Fruit fly (Drosophila melanogaster) whole organism, embryonic: ENCODE measurements around the gene mRpL10.

Experiments
- BtbVII ChIP-seq: fragments of 200-800 bp; sonication (Bioruptor generic); optimal IDR thresholded peaks from 3 replicates; lab custom pipeline; 2017; ENCODE audit warnings: missing biosample characterization, mild to moderate bottlenecking, missing genetic modification characterization
- CG10274 ChIP-seq: fragments of 200-800 bp; sonication (Bioruptor generic); optimal IDR thresholded peaks from 3 replicates; lab custom pipeline; 2017; ENCODE audit warnings: missing biosample characterization, mild to moderate bottlenecking, missing genetic modification characterization
- CG12104 ChIP-seq: fragments of 200-800 bp; sonication (Bioruptor generic); optimal IDR thresholded peaks from 3 replicates; lab custom pipeline; 2016; ENCODE audit warnings: missing biosample characterization, missing genetic modification characterization
- CG12769 ChIP-seq: fragments of 200-800 bp; sonication (Bioruptor generic); optimal IDR thresholded peaks from 2 replicates; lab custom pipeline; 2019; ENCODE audit warnings: missing biosample characterization, mild to moderate bottlenecking, missing genetic modification characterization, moderate library complexity
- CG12942 ChIP-seq: fragments of 200-800 bp; sonication (Bioruptor generic); optimal IDR thresholded peaks from 3 replicates; lab custom pipeline; 2016; ENCODE audit warnings: missing biosample characterization, missing genetic modification characterization
- CG13624 ChIP-seq: fragments of 200-800 bp; sonication (Bioruptor generic); optimal IDR thresholded peaks from 2 replicates; lab custom pipeline; 2016; ENCODE audit warnings: missing biosample characterization, missing genetic modification characterization
- CG13894 ChIP-seq: fragments of 200-800 bp; sonication (Bioruptor generic); optimal IDR thresholded peaks from 3 replicates; lab custom pipeline; 2018; ENCODE audit warnings: missing biosample characterization, mild to moderate bottlenecking, missing genetic modification characterization, moderate library complexity
- CG15479 ChIP-seq: fragments of 200-800 bp; sonication (Bioruptor generic); optimal IDR thresholded peaks from 3 replicates; lab custom pipeline; 2019; ENCODE audit warnings: missing biosample characterization, mild to moderate bottlenecking, missing genetic modification characterization, moderate library complexity
- CG15514 ChIP-seq: fragments of 200-800 bp; sonication (Bioruptor generic); optimal IDR thresholded peaks from 3 replicates; lab custom pipeline; 2017; ENCODE audit warnings: missing biosample characterization, missing genetic modification characterization, mild to moderate bottlenecking, moderate library complexity, missing genetic modification reagents
- CG18599 ChIP-seq: fragments of 200-800 bp; sonication (Bioruptor generic); optimal IDR thresholded peaks from 3 replicates; lab custom pipeline; 2017; ENCODE audit warnings: missing biosample characterization, missing genetic modification characterization, mild to moderate bottlenecking, moderate library complexity, missing genetic modification reagents
- CG18619 ChIP-seq: fragments of 200-800 bp; sonication (Bioruptor generic); optimal IDR thresholded peaks from 3 replicates; lab custom pipeline; 2017; ENCODE audit warnings: missing biosample characterization, mild to moderate bottlenecking, missing genetic modification characterization
- CG2712 ChIP-seq: fragments of 200-800 bp; optimal IDR thresholded peaks from 3 replicates; lab custom pipeline; 2019; ENCODE audit warnings: missing biosample characterization, mild to moderate bottlenecking, missing genetic modification characterization, moderate library complexity
- CG31224 ChIP-seq: fragments of 200-800 bp; sonication (Bioruptor generic); IDR thresholded peaks from 2 replicates; pipeline ENCODE4 v1.3.6; 2022; ENCODE audit warnings: missing biosample characterization, missing genetic modification characterization
- CG42726 ChIP-seq: fragments of 200-800 bp; sonication (Bioruptor generic); IDR thresholded peaks from 2 replicates; pipeline ENCODE4 v1.3.6; 2022; ENCODE audit warnings: missing biosample characterization, missing genetic modification characterization; ENCODE audit not compliant: partially characterized antibody
- CG4424 ChIP-seq: fragments of 200-800 bp; sonication (Bioruptor generic); optimal IDR thresholded peaks from 3 replicates; lab custom pipeline; 2016; ENCODE audit warnings: missing biosample characterization, missing genetic modification characterization
- CG6683 ChIP-seq: fragments of 200-800 bp; sonication (Bioruptor generic); optimal IDR thresholded peaks from 2 replicates; lab custom pipeline; 2017; ENCODE audit warnings: missing biosample characterization, mild to moderate bottlenecking, missing genetic modification characterization, missing genetic modification reagents
- CG6854 ChIP-seq: fragments of 200-800 bp; sonication (Bioruptor generic); optimal IDR thresholded peaks from 3 replicates; lab custom pipeline; 2017; ENCODE audit warnings: missing biosample characterization, mild to moderate bottlenecking, missing genetic modification characterization
- CG7987 ChIP-seq: fragments of 200-800 bp; sonication (Bioruptor generic); optimal IDR thresholded peaks from 2 replicates; lab custom pipeline; 2018; ENCODE audit warnings: missing biosample characterization, mild to moderate bottlenecking, missing genetic modification characterization, moderate library complexity
- CG8924 ChIP-seq: fragments of 200-800 bp; optimal IDR thresholded peaks from 3 replicates; lab custom pipeline; 2019; ENCODE audit warnings: missing biosample characterization, mild to moderate bottlenecking, missing genetic modification characterization, moderate library complexity
- CTCF ChIP-seq: fragments of 200-800 bp; sonication (Bioruptor generic); optimal IDR thresholded peaks from 2 replicates; lab custom pipeline; 2017; ENCODE audit warnings: missing biosample characterization, mild to moderate bottlenecking, missing genetic modification characterization, moderate library complexity
- Deaf1 ChIP-seq: fragments of 200-800 bp; optimal IDR thresholded peaks from 3 replicates; lab custom pipeline; 2019; ENCODE audit warnings: missing biosample characterization, mild to moderate bottlenecking, missing genetic modification characterization, moderate library complexity
- Fer1 ChIP-seq: fragments of 200-800 bp; sonication (Bioruptor generic); optimal IDR thresholded peaks from 2 replicates; lab custom pipeline; 2017; ENCODE audit warnings: missing biosample characterization, mild to moderate bottlenecking, missing genetic modification characterization
- Hsf ChIP-seq: fragments of 200-800 bp; sonication (Bioruptor generic); optimal IDR thresholded peaks from 3 replicates; lab custom pipeline; 2016; ENCODE audit warnings: missing biosample characterization, missing genetic modification characterization
- Mrtf ChIP-seq: fragments of 200-800 bp; sonication (Bioruptor generic); IDR thresholded peaks from 3 replicates; pipeline ENCODE4 v1.3.6; 2022; ENCODE audit warnings: missing biosample characterization, missing genetic modification characterization
- Nf-YB ChIP-seq: fragments of 200-800 bp; sonication (Bioruptor generic); optimal IDR thresholded peaks from 3 replicates; lab custom pipeline; 2019; ENCODE audit warnings: missing biosample characterization, mild to moderate bottlenecking, missing genetic modification characterization, moderate library complexity
- Oaz ChIP-seq: fragments of 200-800 bp; sonication (Bioruptor generic); IDR thresholded peaks from 2 replicates; pipeline ENCODE4 v1.3.6; 2022; ENCODE audit warnings: missing biosample characterization, missing genetic modification characterization
- Stat92E ChIP-seq, 3 experiments: fragments of >200 bp in 2 of 3; fragments of 200-800 bp in 1 of 3; sonication (Bioruptor generic) in 1 of 3; optimal IDR thresholded peaks; 2 replicates each; lab custom pipeline; 2017 to 2019; ENCODE audit warnings: missing biosample characterization in 3 of 3, missing genetic modification characterization in 3 of 3, mild to moderate bottlenecking in 1 of 3, moderate library complexity in 1 of 3
- ac ChIP-seq: fragments of 200-800 bp; sonication (Bioruptor generic); optimal IDR thresholded peaks from 3 replicates; lab custom pipeline; 2017; ENCODE audit warnings: missing biosample characterization, mild to moderate bottlenecking, missing genetic modification characterization
- ash1 ChIP-seq: fragments of 200-800 bp; sonication (Bioruptor generic); optimal IDR thresholded peaks from 2 replicates; lab custom pipeline; 2018; ENCODE audit warnings: missing biosample characterization, mild to moderate bottlenecking, missing genetic modification characterization
- cwo ChIP-seq: fragments of 200-800 bp; sonication (Bioruptor generic); optimal IDR thresholded peaks from 3 replicates; lab custom pipeline; 2017; ENCODE audit warnings: missing biosample characterization, missing genetic modification characterization, mild to moderate bottlenecking, moderate library complexity, missing genetic modification reagents
- danr ChIP-seq: fragments of 200-800 bp; sonication (Bioruptor generic); IDR thresholded peaks from 2 replicates; pipeline ENCODE4 v1.3.6; 2022; ENCODE audit warnings: missing biosample characterization, missing genetic modification characterization
- dmrt11E ChIP-seq: fragments of 200-800 bp; sonication (Bioruptor generic); optimal IDR thresholded peaks from 3 replicates; lab custom pipeline; 2018; ENCODE audit warnings: missing biosample characterization, mild to moderate bottlenecking, missing genetic modification characterization, moderate library complexity
- insv ChIP-seq, 2 experiments: fragments of 200-800 bp; sonication (Bioruptor generic); optimal IDR thresholded peaks; 3 replicates each; lab custom pipeline; 2016 to 2018; ENCODE audit warnings: missing biosample characterization in 2 of 2, missing genetic modification characterization in 2 of 2
- jigr1 ChIP-seq: fragments of 200-800 bp; sonication (Bioruptor generic); IDR thresholded peaks from 3 replicates; pipeline ENCODE4 v1.3.6; 2022; ENCODE audit warnings: missing biosample characterization, missing genetic modification characterization
- kay ChIP-seq: fragments of 200-800 bp; sonication (Bioruptor generic); optimal IDR thresholded peaks from 2 replicates; lab custom pipeline; 2016; ENCODE audit warnings: missing biosample characterization, missing genetic modification characterization
- ken ChIP-seq: fragments of 200-800 bp; sonication (Bioruptor generic); IDR thresholded peaks from 3 replicates; pipeline ENCODE4 v1.3.6; 2022; ENCODE audit warnings: missing biosample characterization, missing genetic modification characterization
- kni ChIP-seq: fragments of 200-800 bp; sonication (Bioruptor generic); optimal IDR thresholded peaks from 3 replicates; lab custom pipeline; 2017; ENCODE audit warnings: mild to moderate bottlenecking, missing biosample characterization, missing genetic modification reagents, missing genetic modification characterization
- lola ChIP-seq, 3 experiments: fragments of >200 bp in 2 of 3; fragments of 200-800 bp in 1 of 3; sonication (Bioruptor generic) in 1 of 3; optimal IDR thresholded peaks; 2 replicates each; lab custom pipeline; 2017 to 2019; ENCODE audit warnings: missing biosample characterization in 3 of 3, missing genetic modification characterization in 3 of 3, mild to moderate bottlenecking in 1 of 3, moderate library complexity in 1 of 3
- mirr ChIP-seq: fragments of 200-800 bp; sonication (Bioruptor generic); optimal IDR thresholded peaks from 3 replicates; lab custom pipeline; 2018; ENCODE audit warnings: missing biosample characterization, mild to moderate bottlenecking, missing genetic modification characterization
- nerfin-1 ChIP-seq: fragments of 200-800 bp; sonication (Bioruptor generic); optimal IDR thresholded peaks from 3 replicates; lab custom pipeline; 2019; ENCODE audit warnings: missing biosample characterization, mild to moderate bottlenecking, missing genetic modification characterization, moderate library complexity
- oc ChIP-seq: fragments of 200-800 bp; sonication (Bioruptor generic); optimal IDR thresholded peaks from 2 replicates; lab custom pipeline; 2018; ENCODE audit warnings: missing biosample characterization, mild to moderate bottlenecking, missing genetic modification characterization, moderate library complexity
- otp ChIP-seq: fragments of 200-800 bp; sonication (Bioruptor generic); IDR thresholded peaks from 3 replicates; pipeline ENCODE4, ENCODE4 v1.3.6; 2022; ENCODE audit warnings: missing biosample characterization, missing genetic modification characterization
- pfk ChIP-seq: fragments of 200-800 bp; sonication (Bioruptor generic); optimal IDR thresholded peaks from 2 replicates; lab custom pipeline; 2018; ENCODE audit warnings: missing biosample characterization, mild to moderate bottlenecking, missing genetic modification characterization, moderate library complexity
- pros ChIP-seq: fragments of 200-800 bp; sonication (Bioruptor generic); optimal IDR thresholded peaks from 3 replicates; lab custom pipeline; 2019; ENCODE audit warnings: missing biosample characterization, mild to moderate bottlenecking, missing genetic modification characterization, moderate library complexity
- psq ChIP-seq: fragments of 200-800 bp; sonication (Bioruptor generic); optimal IDR thresholded peaks from 2 replicates; lab custom pipeline; 2017; ENCODE audit warnings: missing biosample characterization, missing genetic modification characterization
- sug ChIP-seq: fragments of 200-800 bp; optimal IDR thresholded peaks from 2 replicates; lab custom pipeline; 2019; ENCODE audit warnings: missing biosample characterization, mild to moderate bottlenecking, missing genetic modification characterization, moderate library complexity
- zen ChIP-seq: fragments of 200-800 bp; sonication (Bioruptor generic); optimal IDR thresholded peaks from 3 replicates; lab custom pipeline; 2018; ENCODE audit warnings: missing biosample characterization, mild to moderate bottlenecking, missing genetic modification characterization, moderate library complexity
- zf30C ChIP-seq: fragments of 200-800 bp; sonication (Bioruptor generic); optimal IDR thresholded peaks from 3 replicates; lab custom pipeline; 2018; ENCODE audit warnings: missing biosample characterization, mild to moderate bottlenecking, missing genetic modification characterization

mRpL10 gene

dm6 chr2L:161453-162175 lies 42.0 kb upstream of the mRpL10 start:
- peak; percentile 44 for TF ChIP-seq CG12104 (GFP tag; lab: Kevin White, UChicago)
- peak; percentile 80 for TF ChIP-seq zen (tag; lab: Kevin White, UChicago)
- TF ChIP-seq Stat92E (GFP tag; optimal IDR thresholded peaks at IDR 0.05; lab: Kevin White, UChicago) = peak in 2 of 3 experiments; percentile 71 to 72
- peak; percentile 38 for TF ChIP-seq CG4424 (GFP tag; lab: Kevin White, UChicago)
- TF ChIP-seq insv (GFP tag; optimal IDR thresholded peaks at IDR 0.05; lab: Kevin White, UChicago) = peak in 1 of 2 experiments; percentile 47
- peak; percentile 26 for TF ChIP-seq ash1 (GFP tag; lab: Kevin White, UChicago)
- TF ChIP-seq CG13894 = peak; percentile 63
- peak; percentile 52 for TF ChIP-seq CG8924
- peak; percentile 61 for TF ChIP-seq pfk (GFP tag; lab: Kevin White, UChicago)
- peak; percentile 35 for TF ChIP-seq Deaf1 (tag; lab: Kevin White, UChicago)
- TF ChIP-seq CG31224 (GFP tag; lab: Robert Waterston, UW) = no peak
- peak; percentile 17 for TF ChIP-seq CTCF (GFP tag; lab: Kevin White, UChicago)
- TF ChIP-seq otp = no peak
- TF ChIP-seq dmrt11E (tag; lab: Kevin White, UChicago) = no peak
- TF ChIP-seq CG12942 (GFP tag; lab: Kevin White, UChicago) = peak; percentile 1
- peak; percentile 95 for TF ChIP-seq mirr (GFP tag; lab: Kevin White, UChicago)
- peak; percentile 82 for TF ChIP-seq CG12769 (tag; lab: Kevin White, UChicago)
- TF ChIP-seq Hsf (GFP tag; lab: Kevin White, UChicago) = no peak
- no peak for TF ChIP-seq Oaz (GFP tag; lab: Robert Waterston, UW)
- peak; percentile 72 for TF ChIP-seq sug (tag; lab: Kevin White, UChicago)
- no peak for TF ChIP-seq ac
- peak; percentile 52 for TF ChIP-seq Fer1 (GFP tag; lab: Kevin White, UChicago)
- no peak for TF ChIP-seq jigr1 (GFP tag; lab: Robert Waterston, UW)
- TF ChIP-seq CG2712 (tag; lab: Kevin White, UChicago) = peak; percentile 16
- peak; percentile 51 for TF ChIP-seq CG18619 (GFP tag; lab: Kevin White, UChicago)
- peak; percentile 85 for TF ChIP-seq CG15479 (GFP tag; lab: Kevin White, UChicago)
- TF ChIP-seq zf30C (GFP tag; lab: Kevin White, UChicago) = peak; percentile 58
- peak; percentile 69 for TF ChIP-seq CG7987
- peak; percentile 57 for TF ChIP-seq psq
- no peak for TF ChIP-seq danr (GFP tag; lab: Robert Waterston, UW)
- no peak for TF ChIP-seq lola (GFP tag; optimal IDR thresholded peaks at IDR 0.05; lab: Kevin White, UChicago)
- TF ChIP-seq cwo (GFP tag; lab: Kevin White, UChicago) = peak; percentile 0
- TF ChIP-seq Nf-YB (GFP tag; lab: Kevin White, UChicago) = peak; percentile 40
- peak; percentile 64 for TF ChIP-seq CG18599
- no peak for TF ChIP-seq kay (GFP tag; lab: Kevin White, UChicago)
- peak; percentile 96 for TF ChIP-seq pros
- peak; percentile 68 for TF ChIP-seq oc (tag; lab: Kevin White, UChicago)
- TF ChIP-seq ken (GFP tag; lab: Robert Waterston, UW) = no peak
- peak; percentile 41 for TF ChIP-seq CG10274 (GFP tag; lab: Kevin White, UChicago)
- no peak for TF ChIP-seq CG42726
- TF ChIP-seq CG13624 = peak; percentile 77
- peak; percentile 52 for TF ChIP-seq BtbVII (GFP tag; lab: Kevin White, UChicago)
- TF ChIP-seq Mrtf = no peak
- TF ChIP-seq CG6854 (GFP tag; lab: Kevin White, UChicago) = peak; percentile 55
- peak; percentile 49 for TF ChIP-seq nerfin-1 (tag; lab: Kevin White, UChicago)
- TF ChIP-seq kni = peak; percentile 99
- TF ChIP-seq CG6683 (GFP tag; lab: Kevin White, UChicago) = peak; percentile 33
- peak; percentile 46 for TF ChIP-seq CG15514
